Worm (Caenorhabditis elegans): Measurements from ENCODE around the gene lgc-25.

ce11 chrX:14152644-14153043 lies 8.9 kb downstream of the lgc-25 start:
- TF ChIP-seq zag-1 (tag; optimal IDR thresholded peaks at IDR 0.05) (no peak), egl-27 (tag; optimal IDR thresholded peaks at IDR 0.05) (no peak)

All from whole organism, L3 larva.